Worm (Caenorhabditis elegans) whole organism, L3 larva: ENCODE measurements around the gene hal-2.

ENCODE experiments used
- elt-3 ChIP-seq, 3 experiments: fragments of 150-350 bp in 1 of 3; sonication (generic microtip) in 2 of 3; optimal IDR thresholded peaks; 2 replicates in 2 of 3; 4 replicates in 1 of 3; lab custom pipeline; 2014 to 2017; ENCODE audit warnings: missing biosample characterization in 3 of 3, missing genetic modification characterization in 3 of 3
- fkh-2 ChIP-seq: fragments of 150-350 bp; optimal IDR thresholded peaks from 2 replicates; lab custom pipeline; 2014; ENCODE audit warnings: missing biosample characterization, missing genetic modification reagents, missing genetic modification characterization
- fos-1 ChIP-seq: fragments of 150-350 bp; optimal IDR thresholded peaks from 2 replicates; lab custom pipeline; 2014; ENCODE audit warnings: missing biosample characterization, missing genetic modification characterization
- lin-39 ChIP-seq: fragments of 150-350 bp; optimal IDR thresholded peaks from 2 replicates; lab custom pipeline; 2018; ENCODE audit warnings: missing biosample characterization, missing genetic modification reagents, missing genetic modification characterization
- nhr-28 ChIP-seq: fragments of 150-350 bp; optimal IDR thresholded peaks from 2 replicates; lab custom pipeline; 2014; ENCODE audit warnings: missing biosample characterization, missing genetic modification characterization
- pqm-1 ChIP-seq: fragments of 150-350 bp; optimal IDR thresholded peaks from 2 replicates; lab custom pipeline; 2017; ENCODE audit warnings: missing biosample characterization, missing genetic modification characterization, inconsistent platforms
- snpc-4 ChIP-seq: fragments of 150-350 bp; optimal IDR thresholded peaks from 2 replicates; lab custom pipeline; 2014; ENCODE audit warnings: missing biosample characterization, missing genetic modification characterization
- unc-39 ChIP-seq: sonication (generic microtip); optimal IDR thresholded peaks from 4 replicates; lab custom pipeline; 2017; ENCODE audit warnings: missing biosample characterization, missing genetic modification characterization
- zag-1 ChIP-seq: fragments of 150-350 bp; optimal IDR thresholded peaks from 2 replicates; lab custom pipeline; 2014; ENCODE audit warnings: missing biosample characterization, missing genetic modification characterization

- no peak for TF ChIP-seq lin-39
- TF ChIP-seq snpc-4: no peak
- TF ChIP-seq nhr-28: no peak
- TF ChIP-seq zag-1 (tag; lab: Kevin White, UChicago): no peak
- TF ChIP-seq elt-3 (tag; optimal IDR thresholded peaks at IDR 0.05; lab: Kevin White, UChicago): no peak
- TF ChIP-seq fos-1 (tag; lab: Kevin White, UChicago): no peak
- TF ChIP-seq pqm-1 (tag; lab: Kevin White, UChicago): no peak
- no peak for TF ChIP-seq unc-39 (tag; lab: Kevin White, UChicago)
- no peak for TF ChIP-seq fkh-2
Observed at ce11 chrIII:10112958-10113357, 24.2 kb upstream of the hal-2 start, which contains the start of gene vps-29.
